Fruit fly (Drosophila melanogaster): ENCODE results near the gene Cnot4.

The Cnot4 gene

dm6 chr2L:10435606-10436160, 39.2 kb downstream of the Cnot4 start, which contains the start of the genes TBC1D16 and holn1:
TBC1D16 (minus strand) TSS chr2L:10435656.
holn1 (plus strand) TSS chr2L:10435995.
- TF ChIP-seq pan (optimal IDR thresholded peaks at IDR 0.05) (no peak), CG8478 (optimal IDR thresholded peaks at IDR 0.05) (no peak), usp (GFP tag; optimal IDR thresholded peaks at IDR 0.05) (no peak), psq (optimal IDR thresholded peaks at IDR 0.05) (no peak), Dll (optimal IDR thresholded peaks at IDR 0.05) (no peak), EcR (GFP tag; optimal IDR thresholded peaks at IDR 0.05) (no peak)

DNA sequence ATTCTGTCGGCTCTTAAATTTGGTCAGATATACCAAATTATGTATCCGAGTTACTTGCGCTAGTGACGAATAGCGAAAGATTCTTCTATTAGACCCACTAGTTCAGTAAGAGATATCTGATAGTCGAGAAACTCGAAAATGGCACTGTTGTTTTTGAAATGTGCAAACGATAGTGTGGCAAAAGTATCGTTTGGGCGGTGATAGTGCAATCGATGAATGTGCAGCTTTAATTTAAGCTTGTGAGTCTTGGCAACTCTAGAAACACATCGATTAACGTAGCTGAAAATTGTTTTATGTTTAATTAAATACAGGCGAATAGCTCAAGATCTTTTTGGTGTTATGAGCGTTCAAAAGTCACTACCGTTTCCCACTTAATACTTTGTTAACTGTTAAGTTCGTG, 40.8 kb downstream of the Cnot4 start, which contains the start of gene STUB1:
TSS of gene STUB1 (plus strand) at position 232 of the 400 bp plus-strand sequence.
- TF ChIP-seq Dll (optimal IDR thresholded peaks at IDR 0.05) (no peak), psq (optimal IDR thresholded peaks at IDR 0.05) (no peak), CG8478 (optimal IDR thresholded peaks at IDR 0.05) (no peak), usp (GFP tag; optimal IDR thresholded peaks at IDR 0.05) (no peak), pan (optimal IDR thresholded peaks at IDR 0.05) (no peak), EcR (GFP tag; optimal IDR thresholded peaks at IDR 0.05) (no peak)

dm6 chr2L:10439174-10439573, 42.7 kb downstream of the Cnot4 start, which contains the start of gene Nse4:
Nse4 (plus strand) TSS chr2L:10439440.
- TF ChIP-seq pan (optimal IDR thresholded peaks at IDR 0.05) (no peak), psq (optimal IDR thresholded peaks at IDR 0.05) (no peak), Dll (optimal IDR thresholded peaks at IDR 0.05) (no peak), EcR (GFP tag; optimal IDR thresholded peaks at IDR 0.05) (no peak), CG8478 (optimal IDR thresholded peaks at IDR 0.05) (no peak), usp (GFP tag; optimal IDR thresholded peaks at IDR 0.05) (no peak)

- TF ChIP-seq psq (optimal IDR thresholded peaks at IDR 0.05) (no peak), pan (optimal IDR thresholded peaks at IDR 0.05) (no peak), Dll (optimal IDR thresholded peaks at IDR 0.05) (no peak), usp (GFP tag; optimal IDR thresholded peaks at IDR 0.05) (no peak)
Observed at dm6 chr2L:10442048-10442790, 45.7 kb downstream of the Cnot4 start, which contains the start of gene loh. loh (plus strand) TSS chr2L:10442534.

DNA sequence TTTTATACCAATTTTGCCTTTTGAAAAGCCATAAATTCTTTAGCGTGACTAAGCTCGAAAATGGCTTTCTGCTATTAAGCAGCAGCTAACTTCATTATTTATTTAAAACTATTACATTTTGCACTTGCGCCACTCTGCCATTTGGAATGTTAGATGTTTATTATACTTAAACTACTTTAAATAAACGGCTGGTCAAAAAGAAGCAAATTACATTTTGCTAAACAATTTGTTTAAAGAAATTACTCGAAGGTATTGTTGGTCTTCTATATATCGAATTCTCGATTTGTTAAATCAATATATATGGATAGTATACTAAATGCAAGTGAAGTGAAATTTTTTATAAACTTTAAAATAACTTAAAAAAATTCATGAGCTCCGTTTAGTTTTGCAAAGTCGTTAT, 55.8 kb downstream of the Cnot4 start, which contains the start of gene ppk10:
TSS of gene ppk10 (minus strand) at position 101 of the 400 bp plus-strand sequence.
- TF ChIP-seq usp (GFP tag; optimal IDR thresholded peaks at IDR 0.05) (no peak), Dll (optimal IDR thresholded peaks at IDR 0.05) (no peak), CG8478 (optimal IDR thresholded peaks at IDR 0.05) (no peak)
